Fruit fly (Drosophila melanogaster): Measurements from ENCODE around the gene Gem4c.

Gene Gem4c

DNA sequence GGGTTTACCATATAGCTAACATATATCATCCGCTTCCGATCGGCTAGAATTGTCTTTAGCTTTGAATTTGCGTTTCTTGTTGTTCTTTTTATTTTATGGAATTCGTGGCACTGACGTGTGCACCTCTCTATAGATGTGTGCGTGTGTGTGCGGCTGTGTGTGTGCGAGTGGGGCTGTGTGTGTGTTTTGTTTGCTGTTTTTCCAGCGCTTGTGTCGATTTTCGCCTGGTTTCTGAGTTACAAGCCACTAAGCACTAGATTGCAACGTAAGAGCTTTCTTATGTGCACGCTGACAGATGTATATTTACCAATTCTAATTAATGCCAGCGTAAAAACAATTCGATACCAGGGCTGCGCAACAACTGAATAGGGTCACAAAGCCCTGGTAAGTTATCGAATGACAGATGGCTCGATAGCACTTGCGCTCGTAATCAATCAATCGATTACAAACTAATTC lies 20.1 kb downstream of the Gem4c start, which contains the start of gene lva (continued):
- no peak for TF ChIP-seq Deaf1 (tag; optimal IDR thresholded peaks at IDR 0.05)
- no peak for TF ChIP-seq Spps (tag; optimal IDR thresholded peaks at IDR 0.05)
- TF ChIP-seq CG17912 (GFP tag; optimal IDR thresholded peaks at IDR 0.05): no peak
- TF ChIP-seq CG2889 (GFP tag; IDR thresholded peaks at IDR 0.05): no peak
- peak; percentile 40 for TF ChIP-seq CG9797 (GFP tag; optimal IDR thresholded peaks at IDR 0.05)
- peak; percentile 74 for TF ChIP-seq CG17186 (GFP tag; optimal IDR thresholded peaks at IDR 0.05)
- TF ChIP-seq Gsc (GFP tag; IDR thresholded peaks at IDR 0.05): no peak
- no peak for TF ChIP-seq ro (GFP tag; IDR thresholded peaks at IDR 0.05)
- no peak for TF ChIP-seq klu (GFP tag; IDR thresholded peaks at IDR 0.05)
- TF ChIP-seq CTCF (GFP tag; optimal IDR thresholded peaks at IDR 0.05): no peak
- peak; percentile 8 for TF ChIP-seq Ets97D (GFP tag; optimal IDR thresholded peaks at IDR 0.05)
- TF ChIP-seq unpg (GFP tag; optimal IDR thresholded peaks at IDR 0.05): no peak
- no peak for TF ChIP-seq CG1647 (GFP tag; optimal IDR thresholded peaks at IDR 0.05)
- no peak for TF ChIP-seq CG9727 (GFP tag; optimal IDR thresholded peaks at IDR 0.05)
- no peak for TF ChIP-seq CG2199 (GFP tag; IDR thresholded peaks at IDR 0.05)
- TF ChIP-seq lmd (GFP tag; IDR thresholded peaks at IDR 0.05): no peak
- TF ChIP-seq gro (GFP tag; optimal IDR thresholded peaks at IDR 0.05): no peak
- no peak for TF ChIP-seq Aef1 (GFP tag; IDR thresholded peaks at IDR 0.05)
- no peak for TF ChIP-seq CG4730 (GFP tag; IDR thresholded peaks at IDR 0.05)
- no peak for TF ChIP-seq CG11696 (GFP tag; IDR thresholded peaks at IDR 0.05)
- 0 out of 3 replicates have a peak, but pooled peaks have one; percentile 41 for TF ChIP-seq vnd (GFP tag; IDR thresholded peaks at IDR 0.05; ENCODE audit: partially characterized antibody)
- TF ChIP-seq peb (GFP tag; IDR thresholded peaks at IDR 0.05): no peak
- TF ChIP-seq inv (GFP tag; IDR thresholded peaks at IDR 0.05; ENCODE audit: partially characterized antibody): no peak; the same call in 1 of the 2 replicates
- no peak for TF ChIP-seq hth (optimal IDR thresholded peaks at IDR 0.05)
- TF ChIP-seq NC2α (GFP tag; optimal IDR thresholded peaks at IDR 0.05): no peak
- TF ChIP-seq ken (GFP tag; IDR thresholded peaks at IDR 0.05): no peak
- no peak for TF ChIP-seq Sox100B (GFP tag; optimal IDR thresholded peaks at IDR 0.05)
- TF ChIP-seq jing (GFP tag; optimal IDR thresholded peaks at IDR 0.05): no peak
- TF ChIP-seq CG14860 (GFP tag; IDR thresholded peaks at IDR 0.05; ENCODE audit: partially characterized antibody): 0 out of 3 replicates have a peak, but pooled peaks have one; percentile 44
- TF ChIP-seq Doc2 (GFP tag; IDR thresholded peaks at IDR 0.05): no peak
- no peak for TF ChIP-seq CG6175 (GFP tag; IDR thresholded peaks at IDR 0.05)
- no peak for TF ChIP-seq CG1602 (GFP tag; optimal IDR thresholded peaks at IDR 0.05)
- no peak for TF ChIP-seq CG6683 (GFP tag; optimal IDR thresholded peaks at IDR 0.05)
- no peak for TF ChIP-seq CG2120 (GFP tag; optimal IDR thresholded peaks at IDR 0.05)
- no peak for TF ChIP-seq CG32767 (GFP tag; IDR thresholded peaks at IDR 0.05)
- no peak for TF ChIP-seq fd64A (GFP tag; optimal IDR thresholded peaks at IDR 0.05)
- TF ChIP-seq CG14667 (GFP tag; IDR thresholded peaks at IDR 0.05): no peak
- TF ChIP-seq CG7963 (GFP tag; IDR thresholded peaks at IDR 0.05; ENCODE audit: partially characterized antibody): 0 out of 3 replicates have a peak, but pooled peaks have one; percentile 44
- TF ChIP-seq CG30020 (tag; optimal IDR thresholded peaks at IDR 0.05): no peak
- TF ChIP-seq Sin3A (optimal IDR thresholded peaks at IDR 0.05): peak; percentile 64
- TF ChIP-seq kay (GFP tag; optimal IDR thresholded peaks at IDR 0.05): no peak
- TF ChIP-seq Lhr (GFP tag; optimal IDR thresholded peaks at IDR 0.05): no peak
- no peak for TF ChIP-seq CG11085 (GFP tag; IDR thresholded peaks at IDR 0.05)
- no peak for TF ChIP-seq disco-r (GFP tag; optimal IDR thresholded peaks at IDR 0.05)
- TF ChIP-seq ewg (GFP tag; optimal IDR thresholded peaks at IDR 0.05): no peak
- peak; percentile 60 for TF ChIP-seq Scr (GFP tag; IDR thresholded peaks at IDR 0.05; ENCODE audit: partially characterized antibody)
- no peak for TF ChIP-seq CG11723 (GFP tag; optimal IDR thresholded peaks at IDR 0.05)
- TF ChIP-seq sob (GFP tag; IDR thresholded peaks at IDR 0.05): no peak
- no peak for TF ChIP-seq CG17361 (GFP tag; IDR thresholded peaks at IDR 0.05)
- no peak for TF ChIP-seq esg (GFP tag; conservative IDR thresholded peaks at IDR 0.05)
- TF ChIP-seq CG13287 (GFP tag; IDR thresholded peaks at IDR 0.05; ENCODE audit: partially characterized antibody): peak; percentile 58; the same call in 1 of the 2 replicates
- TF ChIP-seq unc-4 (GFP tag; IDR thresholded peaks at IDR 0.05; ENCODE audit: partially characterized antibody): peak; percentile 46; the same call in 1 of the 2 replicates
- no peak for TF ChIP-seq NK7.1 (GFP tag; optimal IDR thresholded peaks at IDR 0.05)
